Worm (Caenorhabditis elegans) whole organism, young adult: ENCODE data around the gene F46C3.7.

Experiments
- B0035.1 ChIP-seq: sonication (generic microtip); optimal IDR thresholded peaks from 2 replicates; lab custom pipeline; 2016; ENCODE audit warnings: missing genetic modification characterization, mild to moderate bottlenecking, missing compliant biosample characterization, missing genotype, missing genetic modification reagents
- B0261.1 ChIP-seq: sonication (generic microtip); optimal IDR thresholded peaks from 2 replicates; lab custom pipeline; 2016; ENCODE audit warnings: mild to moderate bottlenecking, missing genetic modification characterization, moderate library complexity, missing compliant biosample characterization
- B0336.3 ChIP-seq: fragments of 200-800 bp; sonication (Bioruptor generic); IDR thresholded peaks from 2 replicates; pipeline ENCODE4 v1.3.6; 2022; ENCODE audit warnings: missing genetic modification characterization, missing compliant biosample characterization
- F10E7.11 ChIP-seq: sonication (generic microtip); optimal IDR thresholded peaks from 2 replicates; lab custom pipeline; 2017; ENCODE audit warnings: mild to moderate bottlenecking, missing genetic modification characterization, moderate library complexity, missing compliant biosample characterization
- F57A8.1 ChIP-seq: fragments of 200-800 bp; sonication (Bioruptor generic); optimal IDR thresholded peaks from 2 replicates; lab custom pipeline; 2018; ENCODE audit warnings: mild to moderate bottlenecking, missing genetic modification characterization, moderate library complexity, missing compliant biosample characterization
- F57C9.4 ChIP-seq: sonication (generic microtip); optimal IDR thresholded peaks from 2 replicates; lab custom pipeline; 2017; ENCODE audit warnings: mild to moderate bottlenecking, missing genetic modification characterization, missing compliant biosample characterization
- K11D2.4 ChIP-seq: fragments of 200-800 bp; sonication (Bioruptor generic); IDR thresholded peaks from 2 replicates; pipeline ENCODE4 v1.3.6; 2022; ENCODE audit warnings: missing genetic modification reagents, missing genetic modification characterization, missing compliant biosample characterization
- K12H6.12 ChIP-seq: fragments of 200-800 bp; sonication (Bioruptor generic); optimal IDR thresholded peaks from 2 replicates; lab custom pipeline; 2018; ENCODE audit warnings: mild to moderate bottlenecking, missing genetic modification characterization, missing compliant biosample characterization
- Y53F4B.3 ChIP-seq: fragments of 200-800 bp; sonication (Bioruptor generic); IDR thresholded peaks from 2 replicates; pipeline ENCODE4 v1.3.6; 2022; ENCODE audit warnings: missing genetic modification reagents, missing genetic modification characterization, missing compliant biosample characterization
- Y53G8AR.9 ChIP-seq: fragments of 200-800 bp; sonication (Bioruptor generic); conservative IDR thresholded peaks from 2 replicates; pipeline ENCODE4 v1.3.6; 2022; ENCODE audit warnings: missing genetic modification reagents, missing genetic modification characterization, missing compliant biosample characterization
- Y56A3A.18 ChIP-seq: fragments of 200-800 bp; sonication (Bioruptor generic); IDR thresholded peaks from 2 replicates; pipeline ENCODE4 v1.3.6; 2022; ENCODE audit warnings: missing genetic modification reagents, missing genetic modification characterization, missing compliant biosample characterization
- Y79H2A.3 ChIP-seq: fragments of 200-800 bp; sonication (Bioruptor generic); conservative IDR thresholded peaks from 2 replicates; pipeline ENCODE4 v1.3.6; 2022; ENCODE audit warnings: missing genetic modification reagents, missing genetic modification characterization, missing compliant biosample characterization
- akir-1 ChIP-seq: fragments of 200-800 bp; sonication (Bioruptor generic); optimal IDR thresholded peaks from 2 replicates; lab custom pipeline; 2018; ENCODE audit warnings: mild to moderate bottlenecking, missing genetic modification characterization, moderate library complexity, missing compliant biosample characterization
- ccch-3 ChIP-seq: fragments of 200-800 bp; sonication (Bioruptor generic); optimal IDR thresholded peaks from 2 replicates; lab custom pipeline; 2018; ENCODE audit warnings: mild to moderate bottlenecking, missing genetic modification characterization, missing compliant biosample characterization
- cebp-1 ChIP-seq, 2 experiments: fragments of 200-800 bp in 1 of 2; sonication (Bioruptor generic) in 1 of 2; sonication (generic microtip) in 1 of 2; IDR thresholded peaks in 1 of 2; optimal IDR thresholded peaks in 1 of 2; 2 replicates each; pipeline versions ENCODE4 v1.3.6 to Lab custom; 2017 to 2022; ENCODE audit warnings: missing compliant biosample characterization in 2 of 2, missing genetic modification characterization in 2 of 2, mild to moderate bottlenecking in 1 of 2, missing genetic modification reagents in 1 of 2, moderate library complexity in 1 of 2
- cebp-2 ChIP-seq: fragments of 200-800 bp; sonication (Bioruptor generic); IDR thresholded peaks from 2 replicates; pipeline ENCODE4 v1.3.6; 2022; ENCODE audit warnings: missing genetic modification characterization, missing compliant biosample characterization
- ceh-79 ChIP-seq: sonication (generic microtip); optimal IDR thresholded peaks from 2 replicates; lab custom pipeline; 2017; ENCODE audit warnings: mild to moderate bottlenecking, missing genetic modification characterization, missing compliant biosample characterization
- die-1 ChIP-seq: sonication (generic microtip); optimal IDR thresholded peaks from 2 replicates; lab custom pipeline; 2016; ENCODE audit warnings: missing genotype, mild to moderate bottlenecking, missing genetic modification characterization, missing compliant biosample characterization
- dox-1 ChIP-seq: fragments of 200-800 bp; sonication (Bioruptor generic); IDR thresholded peaks from 2 replicates; pipeline ENCODE4 v1.3.6; 2022; ENCODE audit warnings: missing genetic modification reagents, missing genetic modification characterization, missing compliant biosample characterization
- efl-1 ChIP-seq: fragments of 150-350 bp; optimal IDR thresholded peaks from 2 replicates; lab custom pipeline; 2014; ENCODE audit warnings: missing biosample characterization, missing genetic modification reagents, missing genetic modification characterization
- ekl-4 ChIP-seq: fragments of 200-800 bp; sonication (Bioruptor generic); IDR thresholded peaks from 2 replicates; pipeline ENCODE4 v1.3.6; 2022; ENCODE audit warnings: missing genetic modification reagents, missing genetic modification characterization, missing compliant biosample characterization
- fkh-3 ChIP-seq: sonication (generic microtip); optimal IDR thresholded peaks from 2 replicates; lab custom pipeline; 2016; ENCODE audit warnings: mild to moderate bottlenecking, missing genetic modification characterization, missing compliant biosample characterization
- gei-17 ChIP-seq: fragments of 200-800 bp; sonication (Bioruptor generic); optimal IDR thresholded peaks from 2 replicates; lab custom pipeline; 2018; ENCODE audit warnings: mild to moderate bottlenecking, missing genetic modification characterization, missing compliant biosample characterization
- hlh-12 ChIP-seq: sonication (generic microtip); optimal IDR thresholded peaks from 2 replicates; lab custom pipeline; 2016; ENCODE audit warnings: missing genetic modification characterization, missing compliant biosample characterization
- hlh-26 ChIP-seq: fragments of 200-800 bp; sonication (Bioruptor generic); conservative IDR thresholded peaks from 2 replicates; pipeline ENCODE4 v1.3.6; 2022; ENCODE audit warnings: missing genetic modification reagents, missing genetic modification characterization, missing compliant biosample characterization
- hmg-1.2 ChIP-seq: fragments of 200-800 bp; sonication (Bioruptor generic); IDR thresholded peaks from 2 replicates; pipeline ENCODE4 v1.3.6; 2022; ENCODE audit warnings: missing genetic modification reagents, missing genetic modification characterization, missing compliant biosample characterization
- hsf-1 ChIP-seq: fragments of 200-800 bp; sonication (Bioruptor generic); IDR thresholded peaks from 2 replicates; pipeline ENCODE4 v1.3.6; 2022; ENCODE audit warnings: missing genetic modification reagents, missing genetic modification characterization, missing compliant biosample characterization
- let-607 ChIP-seq, 2 experiments: fragments of 200-800 bp in 1 of 2; sonication (Bioruptor generic) in 1 of 2; sonication (generic microtip) in 1 of 2; optimal IDR thresholded peaks; 2 replicates each; lab custom pipeline; 2016 to 2018; ENCODE audit warnings: mild to moderate bottlenecking in 2 of 2, missing compliant biosample characterization in 2 of 2, missing genetic modification characterization in 2 of 2, moderate library complexity in 2 of 2, missing genotype in 1 of 2
- lin-40 ChIP-seq: sonication (generic microtip); optimal IDR thresholded peaks from 2 replicates; lab custom pipeline; 2016; ENCODE audit warnings: missing genetic modification characterization, mild to moderate bottlenecking, missing compliant biosample characterization, missing genotype, missing genetic modification reagents
- lsl-1 ChIP-seq: fragments of 200-800 bp; sonication (Bioruptor generic); optimal IDR thresholded peaks from 2 replicates; lab custom pipeline; 2018; ENCODE audit warnings: mild to moderate bottlenecking, missing genetic modification characterization, moderate library complexity, missing compliant biosample characterization
- lsy-27 ChIP-seq: sonication (generic microtip); optimal IDR thresholded peaks from 2 replicates; lab custom pipeline; 2017; ENCODE audit warnings: missing genetic modification characterization, mild to moderate bottlenecking, missing compliant biosample characterization, antibody characterized with exemption, missing genotype, borderline replicate concordance; ENCODE audit not compliant: insufficient read depth
- madf-10 ChIP-seq: sonication (generic microtip); optimal IDR thresholded peaks from 2 replicates; lab custom pipeline; 2016; ENCODE audit warnings: mild to moderate bottlenecking, missing genetic modification characterization, missing compliant biosample characterization
- nfyb-1 ChIP-seq: fragments of 200-800 bp; sonication (Bioruptor generic); IDR thresholded peaks from 2 replicates; pipeline ENCODE4 v1.3.6; 2022; ENCODE audit warnings: missing genetic modification reagents, missing genetic modification characterization, missing compliant biosample characterization
- nhr-80 ChIP-seq: sonication (generic microtip); optimal IDR thresholded peaks from 2 replicates; lab custom pipeline; 2016; ENCODE audit warnings: missing genetic modification characterization, missing compliant biosample characterization
- nhr-90 ChIP-seq: sonication (generic microtip); optimal IDR thresholded peaks from 2 replicates; lab custom pipeline; 2016; ENCODE audit warnings: missing genotype, mild to moderate bottlenecking, missing genetic modification characterization, missing compliant biosample characterization
- rpc-1 ChIP-seq, 2 experiments: fragments of 150-350 bp in 1 of 2; sonication (generic microtip) in 1 of 2; optimal IDR thresholded peaks; 2 replicates each; lab custom pipeline; 2014 to 2018; ENCODE audit warnings: missing biosample characterization in 1 of 2, missing genetic modification characterization in 1 of 2, missing genetic modification reagents in 1 of 2, missing genotype in 1 of 2
- somi-1 ChIP-seq: fragments of 200-800 bp; sonication (Bioruptor generic); optimal IDR thresholded peaks from 2 replicates; lab custom pipeline; 2018; ENCODE audit warnings: mild to moderate bottlenecking, missing genetic modification characterization, missing compliant biosample characterization
- sptf-2 ChIP-seq: fragments of 200-800 bp; sonication (Bioruptor generic); optimal IDR thresholded peaks from 2 replicates; lab custom pipeline; 2018; ENCODE audit warnings: mild to moderate bottlenecking, missing genetic modification characterization, missing compliant biosample characterization
- zfh-2 ChIP-seq: fragments of 200-800 bp; sonication (Bioruptor generic); conservative IDR thresholded peaks from 2 replicates; pipeline ENCODE4 v1.3.6; 2022; ENCODE audit warnings: missing genetic modification reagents, missing genetic modification characterization, missing compliant biosample characterization
- ztf-22 ChIP-seq: fragments of 200-800 bp; sonication (Bioruptor generic); optimal IDR thresholded peaks from 2 replicates; lab custom pipeline; 2018; ENCODE audit warnings: mild to moderate bottlenecking, missing genetic modification characterization, moderate library complexity, missing compliant biosample characterization
- ztf-28 ChIP-seq: fragments of 200-800 bp; sonication (Bioruptor generic); IDR thresholded peaks from 2 replicates; pipeline ENCODE4 v1.3.6; 2022; ENCODE audit warnings: missing genetic modification reagents, missing genetic modification characterization, missing compliant biosample characterization

The F46C3.7 gene

DNA sequence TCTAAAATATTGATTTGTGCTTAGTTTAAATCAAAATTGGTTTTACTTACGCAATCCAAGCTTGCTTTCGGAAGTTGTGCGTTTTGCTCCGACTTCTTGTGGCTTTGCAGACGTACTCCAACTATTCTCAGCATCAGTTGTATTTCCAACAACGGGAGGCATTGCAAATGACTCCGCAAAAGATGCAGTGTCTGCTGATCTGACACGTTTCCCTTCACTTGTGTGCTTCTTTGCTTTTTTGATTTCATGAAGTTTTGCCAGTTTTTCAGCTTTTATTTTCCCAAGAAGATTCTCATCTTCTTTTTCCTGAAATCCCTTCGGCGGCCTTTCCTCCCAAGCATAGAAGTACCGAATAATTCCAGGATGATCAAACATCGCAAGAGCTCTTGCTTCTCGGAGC is 28.2 kb upstream of the F46C3.7 start:
- TF ChIP-seq cebp-1 (GFP tag; IDR thresholded peaks at IDR 0.05; lab: Robert Waterston, UW): no peak
- TF ChIP-seq cebp-1 (tag; optimal IDR thresholded peaks at IDR 0.05; lab: Kevin White, UChicago): no peak
- TF ChIP-seq nhr-80 (tag; lab: Kevin White, UChicago): no peak
- TF ChIP-seq Y53F4B.3: no peak
- no peak for TF ChIP-seq lsy-27
- TF ChIP-seq akir-1 (GFP tag; lab: Kevin White, UChicago): no peak
- TF ChIP-seq somi-1 (GFP tag; lab: Kevin White, UChicago): no peak
- no peak for TF ChIP-seq hlh-26 (GFP tag; lab: Robert Waterston, UW)
- TF ChIP-seq dox-1 (GFP tag; lab: Robert Waterston, UW): no peak
- no peak for TF ChIP-seq Y53G8AR.9

DNA sequence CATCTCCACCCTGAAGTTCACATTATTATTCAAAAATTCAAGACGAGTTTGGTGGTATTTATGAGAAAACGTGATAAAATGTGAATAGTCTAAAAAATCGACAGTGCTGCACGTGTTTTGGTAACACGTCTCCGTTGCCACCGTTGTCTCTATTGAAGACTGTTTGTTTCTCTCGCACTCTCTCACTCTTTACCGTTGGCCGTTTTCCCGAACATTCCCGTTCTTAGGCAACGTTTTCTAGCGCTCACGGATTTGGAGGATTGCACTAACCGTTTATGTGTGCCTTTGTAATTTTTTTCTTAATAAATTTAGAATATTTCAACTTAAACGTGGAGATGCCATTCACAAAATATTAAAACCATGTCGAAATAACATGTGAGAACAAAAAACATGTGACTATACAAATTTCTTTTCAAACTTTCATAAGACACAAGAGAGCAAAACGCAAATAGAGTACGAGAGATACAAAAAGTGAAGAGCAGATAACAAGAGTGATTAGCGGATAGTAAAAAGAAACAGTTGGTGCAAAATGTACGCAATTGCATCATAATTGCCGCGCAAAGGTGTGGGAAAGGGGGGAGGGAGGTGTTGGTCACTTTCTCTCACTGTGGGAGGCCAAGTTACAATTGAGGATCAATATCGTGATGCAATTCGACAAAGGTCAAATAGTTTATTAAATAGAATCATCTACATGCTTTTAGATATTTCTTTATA is 24.8 kb upstream of the F46C3.7 start, which contains the start of gene pek-1:
Gene pek-1 (minus strand): TSS at position 51 of the 714 bp plus-strand sequence.
- TF ChIP-seq hsf-1 (GFP tag; lab: Robert Waterston, UW) (peak; percentile 89), hmg-1.2 (GFP tag; lab: Robert Waterston, UW) (peak; percentile 62; the same call in 1 of the 2 replicates), nhr-80 (tag; lab: Kevin White, UChicago) (peak; percentile 54), cebp-1 (GFP tag; IDR thresholded peaks at IDR 0.05; lab: Robert Waterston, UW) (no peak), cebp-1 (tag; optimal IDR thresholded peaks at IDR 0.05; lab: Kevin White, UChicago) (peak; percentile 73), F10E7.11 (tag; lab: Kevin White, UChicago) (no peak), rpc-1 (optimal IDR thresholded peaks at IDR 0.05; lab: Kevin White, UChicago) (peak; percentile 15), rpc-1 (tag; optimal IDR thresholded peaks at IDR 0.05; lab: Kevin White, UChicago) (no peak), nfyb-1 (GFP tag; lab: Robert Waterston, UW) (0 out of 2 replicates have a peak, but pooled peaks have one; percentile 31), fkh-3 (tag; lab: Kevin White, UChicago) (no peak), zfh-2 (GFP tag; lab: Robert Waterston, UW) (no peak), hlh-12 (tag; lab: Kevin White, UChicago) (no peak), K12H6.12 (peak; percentile 24), ekl-4 (peak; percentile 10; the same call in 1 of the 2 replicates), B0261.1 (tag; lab: Kevin White, UChicago) (no peak), B0336.3 (GFP tag; lab: Robert Waterston, UW) (peak; percentile 44; the same call in 1 of the 2 replicates), madf-10 (tag; lab: Kevin White, UChicago) (peak; percentile 4), ztf-28 (no peak), let-607 (tag; optimal IDR thresholded peaks at IDR 0.05; lab: Kevin White, UChicago) (peak; percentile 73 to 88), lin-40 (tag; lab: Kevin White, UChicago) (peak; percentile 45)

DNA sequence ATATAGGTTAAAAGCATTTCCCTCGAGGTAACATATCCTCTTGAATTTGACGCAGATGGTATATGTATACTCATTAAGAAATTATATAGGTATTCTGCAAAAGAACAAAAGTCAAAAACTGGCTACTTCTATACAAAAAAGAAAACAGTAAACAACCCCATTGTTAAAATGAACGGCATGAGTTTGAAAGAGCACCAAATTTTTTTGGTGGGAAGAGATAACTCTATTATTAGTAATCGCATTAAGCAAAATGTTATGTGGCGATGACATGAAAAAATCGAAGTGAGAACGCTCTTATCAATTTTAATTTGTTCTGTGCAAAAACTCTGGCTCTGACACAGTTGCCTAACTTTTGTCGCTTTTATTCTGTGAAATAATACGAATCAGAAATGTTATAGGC is 21.2 kb upstream of the F46C3.7 start, which contains the start of gene F46C3.2:
Gene F46C3.2 (minus strand): TSS at position 101 of the 400 bp plus-strand sequence.
- TF ChIP-seq sptf-2 (no peak), ztf-28 (no peak), nhr-80 (tag; lab: Kevin White, UChicago) (peak; percentile 7), B0261.1 (tag; lab: Kevin White, UChicago) (no peak), lsy-27 (no peak), hsf-1 (GFP tag; lab: Robert Waterston, UW) (no peak), Y79H2A.3 (GFP tag; lab: Robert Waterston, UW) (no peak)

DNA sequence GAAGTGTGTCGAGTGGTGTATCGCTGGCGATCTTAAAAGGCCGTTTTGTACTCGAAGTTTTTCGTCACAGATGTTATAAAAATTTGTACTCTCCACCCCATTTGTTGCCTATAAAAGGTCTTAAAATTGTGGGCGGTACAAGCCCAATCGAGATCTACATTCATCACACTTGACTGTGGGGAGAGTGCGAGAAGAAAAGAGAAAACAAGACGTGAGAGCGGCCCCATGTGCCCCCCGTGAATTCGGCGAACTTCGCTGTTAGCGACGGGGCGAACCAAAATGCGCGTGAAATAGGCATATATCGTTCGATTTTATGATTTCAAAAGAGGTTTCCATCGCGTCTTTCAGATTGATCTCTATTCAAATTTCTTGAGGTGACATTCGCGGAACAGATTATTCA is 19.9 kb upstream of the F46C3.7 start, which contains the start of gene F46C3.6:
Gene F46C3.6 (minus strand): TSS at position 87 of the 400 bp plus-strand sequence.
- TF ChIP-seq F57C9.4 (tag; lab: Kevin White, UChicago) (no peak), ceh-79 (tag; lab: Kevin White, UChicago) (no peak), ccch-3 (GFP tag; lab: Kevin White, UChicago) (no peak), K11D2.4 (no peak), F57A8.1 (GFP tag; lab: Kevin White, UChicago) (no peak), B0035.1 (tag; lab: Kevin White, UChicago) (no peak), die-1 (no peak), sptf-2 (no peak), nhr-90 (no peak), lin-40 (tag; lab: Kevin White, UChicago) (no peak), Y56A3A.18 (GFP tag; lab: Robert Waterston, UW) (no peak), ztf-22 (GFP tag; lab: Kevin White, UChicago) (no peak), cebp-2 (GFP tag; lab: Robert Waterston, UW) (no peak), efl-1 (GFP tag; lab: Kevin White, UChicago) (no peak), lsl-1 (GFP tag; lab: Kevin White, UChicago) (no peak), gei-17 (GFP tag; lab: Kevin White, UChicago) (no peak)
